Worm (Caenorhabditis elegans): ENCODE data around the gene wbp-2.

DNA sequence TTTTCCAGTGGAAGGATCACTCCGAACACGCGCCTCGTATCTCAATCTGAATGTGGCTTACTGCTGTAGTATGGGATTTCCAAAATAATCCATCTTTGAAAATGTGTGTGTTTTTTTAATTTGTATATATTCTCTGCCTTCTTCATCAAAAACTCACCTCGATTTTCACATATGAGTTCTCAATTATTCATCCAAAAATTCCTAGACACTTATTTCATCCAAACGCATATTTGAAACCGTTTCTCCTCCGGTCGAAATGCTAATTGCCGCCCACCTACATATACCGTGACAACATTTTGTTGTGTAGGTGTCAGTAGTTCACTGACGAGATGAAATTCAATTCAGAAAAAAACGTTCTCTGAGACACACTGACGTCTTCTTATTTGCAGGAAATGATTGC lies 17.9 kb downstream of the wbp-2 start:
- no peak for TF ChIP-seq pha-4 (tag; optimal IDR thresholded peaks at IDR 0.05)
- TF ChIP-seq snpc-4 (GFP tag; optimal IDR thresholded peaks at IDR 0.05) = no peak
- no peak for TF ChIP-seq snpc-4 (tag; optimal IDR thresholded peaks at IDR 0.05)
- no peak for TF ChIP-seq nhr-179 (tag; optimal IDR thresholded peaks at IDR 0.05)
- no peak for TF ChIP-seq ztf-3 (GFP tag; optimal IDR thresholded peaks at IDR 0.05)
- TF ChIP-seq nhr-120 (GFP tag; IDR thresholded peaks at IDR 0.05) = no peak
- no peak for TF ChIP-seq K11D2.4 (GFP tag; IDR thresholded peaks at IDR 0.05)
- TF ChIP-seq xnd-1 (tag; optimal IDR thresholded peaks at IDR 0.05) = no peak
- TF ChIP-seq lsl-1 (GFP tag; optimal IDR thresholded peaks at IDR 0.05) = no peak

Measured in whole organism, young adult.